Worm (Caenorhabditis elegans) whole organism, young adult: ENCODE measurements around the gene tufm-1.

Experiments used
- ZK185.1 ChIP-seq: sonication (generic microtip); optimal IDR thresholded peaks from 2 replicates; lab custom pipeline; 2016; ENCODE audit warnings: mild to moderate bottlenecking, missing genetic modification characterization, missing compliant biosample characterization; ENCODE audit not compliant: poor library complexity, severe bottlenecking
- dox-1 ChIP-seq: fragments of 200-800 bp; sonication (Bioruptor generic); IDR thresholded peaks from 2 replicates; pipeline ENCODE4 v1.3.6; 2022; ENCODE audit warnings: missing genetic modification reagents, missing genetic modification characterization, missing compliant biosample characterization
- nfyb-1 ChIP-seq: fragments of 200-800 bp; sonication (Bioruptor generic); IDR thresholded peaks from 2 replicates; pipeline ENCODE4 v1.3.6; 2022; ENCODE audit warnings: missing genetic modification reagents, missing genetic modification characterization, missing compliant biosample characterization

ce11 chrIII:2840877-2841540 lies 26.2 kb upstream of the tufm-1 start, which contains the start of gene Y71H2AR.2:
- TF ChIP-seq dox-1 (GFP tag; lab: Robert Waterston, UW), result no peak
- no peak for TF ChIP-seq ZK185.1
- no peak for TF ChIP-seq nfyb-1
